Worm (Caenorhabditis elegans): ENCODE measurements around the gene nifk-1.
"Not testable (repeated sequence)": the region's sequence is repeated elsewhere in the genome, so short reads cannot be mapped to it uniquely, and the experiment has no call there.

DNA sequence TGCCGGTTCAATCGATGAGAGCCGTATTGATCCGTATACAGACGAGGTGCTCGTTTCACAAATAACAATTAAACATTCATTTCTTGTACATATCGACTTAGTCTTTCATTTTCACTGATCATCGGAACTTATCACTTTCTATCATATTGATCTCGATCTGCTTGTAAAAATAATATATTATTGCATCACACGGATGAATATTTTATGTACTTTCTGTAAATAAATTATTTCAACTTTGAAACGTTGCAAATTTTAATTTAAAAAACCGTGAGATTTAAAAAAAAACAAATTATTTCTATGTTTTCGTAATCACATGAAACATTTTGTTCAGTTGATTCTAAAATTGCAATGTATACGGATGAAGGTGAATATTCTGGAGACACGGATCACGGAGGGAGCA is 49.5 kb upstream of the nifk-1 start, which contains the start of gene twk-6:
- TF ChIP-seq elt-2, hlh-6, pqm-1 (tag; optimal IDR thresholded peaks at IDR 0.05): not testable (repeated sequence)
